Fruit fly (Drosophila melanogaster) whole organism, embryonic: Measurements from ENCODE around the gene Acp26Aa.

Experiments
- Adf1 ChIP-seq: fragments of 200-800 bp; sonication (Bioruptor generic); IDR thresholded peaks from 2 replicates; pipeline ENCODE4 v1.3.6; 2022; ENCODE audit warnings: missing biosample characterization, missing genetic modification characterization
- Bteb2 ChIP-seq: fragments of 200-800 bp; sonication (Bioruptor generic); optimal IDR thresholded peaks from 2 replicates; lab custom pipeline; 2016; ENCODE audit warnings: missing biosample characterization, missing genetic modification characterization
- CG10543 ChIP-seq: fragments of 200-800 bp; sonication (Bioruptor generic); optimal IDR thresholded peaks from 3 replicates; lab custom pipeline; 2017; ENCODE audit warnings: missing biosample characterization, mild to moderate bottlenecking, missing genetic modification characterization, moderate library complexity
- CG11093 ChIP-seq: fragments of 200-800 bp; sonication (Bioruptor generic); IDR thresholded peaks from 3 replicates; pipeline ENCODE4 v1.3.6; 2022; ENCODE audit warnings: missing biosample characterization, missing genetic modification characterization
- CG11560 ChIP-seq: fragments of 200-800 bp; sonication (Bioruptor generic); IDR thresholded peaks from 3 replicates; pipeline ENCODE4 v1.3.6; 2022; ENCODE audit warnings: missing biosample characterization, missing genetic modification characterization
- CG11723 ChIP-seq: fragments of 200-800 bp; sonication (Bioruptor generic); optimal IDR thresholded peaks from 2 replicates; lab custom pipeline; 2017; ENCODE audit warnings: missing biosample characterization, mild to moderate bottlenecking, missing genetic modification characterization
- CG12744 ChIP-seq: fragments of 200-800 bp; sonication (Bioruptor generic); optimal IDR thresholded peaks from 2 replicates; lab custom pipeline; 2016; ENCODE audit warnings: missing biosample characterization, missing genetic modification characterization
- CG13775 ChIP-seq: fragments of 200-800 bp; sonication (Bioruptor generic); optimal IDR thresholded peaks from 3 replicates; lab custom pipeline; 2017; ENCODE audit warnings: missing biosample characterization, mild to moderate bottlenecking, missing genetic modification characterization
- CG14860 ChIP-seq: fragments of 200-800 bp; sonication (Bioruptor generic); IDR thresholded peaks from 3 replicates; pipeline ENCODE4 v1.3.6; 2022; ENCODE audit warnings: missing biosample characterization, missing genetic modification characterization; ENCODE audit not compliant: partially characterized antibody
- CG15479 ChIP-seq: fragments of 200-800 bp; sonication (Bioruptor generic); optimal IDR thresholded peaks from 3 replicates; lab custom pipeline; 2019; ENCODE audit warnings: missing biosample characterization, mild to moderate bottlenecking, missing genetic modification characterization, moderate library complexity
- CG2875 ChIP-seq: fragments of 200-800 bp; sonication (Bioruptor generic); optimal IDR thresholded peaks from 2 replicates; lab custom pipeline; 2017; ENCODE audit warnings: missing biosample characterization, mild to moderate bottlenecking, missing genetic modification characterization, missing genetic modification reagents
- CG31365 ChIP-seq: fragments of 200-800 bp; sonication (Bioruptor generic); optimal IDR thresholded peaks from 2 replicates; lab custom pipeline; 2018; ENCODE audit warnings: missing biosample characterization, mild to moderate bottlenecking, missing genetic modification characterization
- CG32772 ChIP-seq: fragments of 200-800 bp; sonication (Bioruptor generic); IDR thresholded peaks from 2 replicates; pipeline ENCODE4 v1.3.6; 2022; ENCODE audit warnings: missing biosample characterization, missing genetic modification characterization
- CG4617 ChIP-seq: fragments of 200-800 bp; sonication (Bioruptor generic); optimal IDR thresholded peaks from 3 replicates; lab custom pipeline; 2016; ENCODE audit warnings: missing biosample characterization, missing genetic modification characterization, borderline replicate concordance
- CG5953 ChIP-seq: fragments of 200-800 bp; sonication (Bioruptor generic); IDR thresholded peaks from 2 replicates; pipeline ENCODE4 v1.3.6; 2022; ENCODE audit warnings: missing biosample characterization, missing genetic modification characterization
- CG6272 ChIP-seq: fragments of 200-800 bp; sonication (Bioruptor generic); IDR thresholded peaks from 2 replicates; pipeline ENCODE4 v1.3.6; 2022; ENCODE audit warnings: missing biosample characterization, missing genetic modification characterization
- CG7372 ChIP-seq: fragments of 200-800 bp; sonication (Bioruptor generic); IDR thresholded peaks from 2 replicates; pipeline ENCODE4 v1.3.6; 2022; ENCODE audit warnings: missing biosample characterization, missing genetic modification characterization
- CG7987 ChIP-seq: fragments of 200-800 bp; sonication (Bioruptor generic); optimal IDR thresholded peaks from 2 replicates; lab custom pipeline; 2018; ENCODE audit warnings: missing biosample characterization, mild to moderate bottlenecking, missing genetic modification characterization, moderate library complexity
- D19A ChIP-seq: fragments of 200-800 bp; optimal IDR thresholded peaks from 3 replicates; lab custom pipeline; 2019; ENCODE audit warnings: missing biosample characterization, mild to moderate bottlenecking, missing genetic modification characterization, moderate library complexity
- Eip74EF ChIP-seq, 2 experiments: fragments of 200-800 bp in 1 of 2; fragments of >200 bp in 1 of 2; sonication (Bioruptor generic) in 1 of 2; optimal IDR thresholded peaks; 2 replicates each; lab custom pipeline; 2017 to 2019; ENCODE audit warnings: missing biosample characterization in 2 of 2, missing genetic modification characterization in 2 of 2, mild to moderate bottlenecking in 1 of 2, moderate library complexity in 1 of 2
- Fer1 ChIP-seq: fragments of 200-800 bp; sonication (Bioruptor generic); optimal IDR thresholded peaks from 2 replicates; lab custom pipeline; 2017; ENCODE audit warnings: missing biosample characterization, mild to moderate bottlenecking, missing genetic modification characterization
- Fer3 ChIP-seq: fragments of 200-800 bp; sonication (Bioruptor generic); optimal IDR thresholded peaks from 2 replicates; lab custom pipeline; 2018; ENCODE audit warnings: missing biosample characterization, mild to moderate bottlenecking, missing genetic modification characterization, moderate library complexity
- Hr3 ChIP-seq: fragments of 200-800 bp; sonication (Bioruptor generic); optimal IDR thresholded peaks from 3 replicates; lab custom pipeline; 2016; ENCODE audit warnings: missing biosample characterization, missing genetic modification characterization
- Jarid2 ChIP-seq: fragments of 200-800 bp; sonication (Bioruptor generic); optimal IDR thresholded peaks from 3 replicates; lab custom pipeline; 2017; ENCODE audit warnings: mild to moderate bottlenecking, missing biosample characterization, missing genetic modification reagents, missing genetic modification characterization
- Meics ChIP-seq: fragments of 200-800 bp; sonication (Bioruptor generic); optimal IDR thresholded peaks from 2 replicates; lab custom pipeline; 2017; ENCODE audit warnings: missing biosample characterization, mild to moderate bottlenecking, missing genetic modification characterization
- Nf-YB ChIP-seq: fragments of 200-800 bp; sonication (Bioruptor generic); optimal IDR thresholded peaks from 3 replicates; lab custom pipeline; 2019; ENCODE audit warnings: missing biosample characterization, mild to moderate bottlenecking, missing genetic modification characterization, moderate library complexity
- Oaz ChIP-seq: fragments of 200-800 bp; sonication (Bioruptor generic); IDR thresholded peaks from 2 replicates; pipeline ENCODE4 v1.3.6; 2022; ENCODE audit warnings: missing biosample characterization, missing genetic modification characterization
- amos ChIP-seq: fragments of 200-800 bp; sonication (Bioruptor generic); IDR thresholded peaks from 2 replicates; pipeline ENCODE4 v1.3.6; 2022; ENCODE audit warnings: missing biosample characterization, missing genetic modification characterization; ENCODE audit not compliant: partially characterized antibody
- az2 ChIP-seq: fragments of 200-800 bp; sonication (Bioruptor generic); optimal IDR thresholded peaks from 3 replicates; lab custom pipeline; 2016; ENCODE audit warnings: missing biosample characterization, missing genetic modification characterization
- bcd ChIP-seq: fragments of 200-800 bp; sonication (Bioruptor generic); optimal IDR thresholded peaks from 2 replicates; lab custom pipeline; 2017; ENCODE audit warnings: missing biosample characterization, mild to moderate bottlenecking, missing genetic modification characterization
- bsh ChIP-seq, 2 experiments: fragments of 200-800 bp; sonication (Bioruptor generic); optimal IDR thresholded peaks; 2 replicates each; lab custom pipeline; 2017 to 2018; ENCODE audit warnings: mild to moderate bottlenecking in 2 of 2, missing biosample characterization in 2 of 2, missing genetic modification characterization in 2 of 2, moderate library complexity in 1 of 2
- caup ChIP-seq: fragments of 200-800 bp; sonication (Bioruptor generic); optimal IDR thresholded peaks from 3 replicates; lab custom pipeline; 2017; ENCODE audit warnings: missing biosample characterization, mild to moderate bottlenecking, missing genetic modification characterization, moderate library complexity; ENCODE audit not compliant: severe bottlenecking
- cg ChIP-seq: fragments of 200-800 bp; sonication (Bioruptor generic); optimal IDR thresholded peaks from 3 replicates; lab custom pipeline; 2019; ENCODE audit warnings: missing biosample characterization, mild to moderate bottlenecking, missing genetic modification characterization, moderate library complexity
- chm ChIP-seq: fragments of 200-800 bp; sonication (Bioruptor generic); IDR thresholded peaks from 2 replicates; pipeline ENCODE4 v1.3.6; 2022; ENCODE audit warnings: missing biosample characterization, missing genetic modification characterization
- ci ChIP-seq: fragments of 200-800 bp; sonication (Bioruptor generic); IDR thresholded peaks from 3 replicates; pipeline ENCODE4 v1.3.6; 2022; ENCODE audit warnings: missing biosample characterization, missing genetic modification characterization
- corto ChIP-seq: fragments of 200-800 bp; sonication (Bioruptor generic); optimal IDR thresholded peaks from 2 replicates; lab custom pipeline; 2016; ENCODE audit warnings: missing biosample characterization, mild to moderate bottlenecking, missing genetic modification characterization, moderate library complexity
- dmrt99B ChIP-seq: fragments of 200-800 bp; sonication (Bioruptor generic); optimal IDR thresholded peaks from 2 replicates; lab custom pipeline; 2018; ENCODE audit warnings: missing biosample characterization, mild to moderate bottlenecking, missing genetic modification characterization, moderate library complexity
- gce ChIP-seq: fragments of 200-800 bp; sonication (Bioruptor generic); IDR thresholded peaks from 3 replicates; pipeline ENCODE4 v1.3.6; 2022; ENCODE audit warnings: missing biosample characterization, missing genetic modification characterization
- insv ChIP-seq, 2 experiments: fragments of 200-800 bp; sonication (Bioruptor generic); optimal IDR thresholded peaks; 3 replicates each; lab custom pipeline; 2016 to 2018; ENCODE audit warnings: missing biosample characterization in 2 of 2, missing genetic modification characterization in 2 of 2
- kah ChIP-seq: fragments of 200-800 bp; sonication (Bioruptor generic); optimal IDR thresholded peaks from 2 replicates; lab custom pipeline; 2018; ENCODE audit warnings: missing biosample characterization, mild to moderate bottlenecking, missing genetic modification characterization
- kni ChIP-seq: fragments of 200-800 bp; sonication (Bioruptor generic); optimal IDR thresholded peaks from 3 replicates; lab custom pipeline; 2017; ENCODE audit warnings: mild to moderate bottlenecking, missing biosample characterization, missing genetic modification reagents, missing genetic modification characterization
- p53 ChIP-seq: fragments of 200-800 bp; sonication (Bioruptor generic); optimal IDR thresholded peaks from 2 replicates; lab custom pipeline; 2016; ENCODE audit warnings: missing biosample characterization, missing genetic modification characterization
- phol ChIP-seq: fragments of 200-800 bp; sonication (Bioruptor generic); optimal IDR thresholded peaks from 3 replicates; lab custom pipeline; 2018; ENCODE audit warnings: missing biosample characterization, mild to moderate bottlenecking, missing genetic modification characterization, moderate library complexity
- pnt ChIP-seq: fragments of 200-800 bp; sonication (Bioruptor generic); optimal IDR thresholded peaks from 3 replicates; lab custom pipeline; 2016; ENCODE audit warnings: missing biosample characterization, missing genetic modification characterization
- ranshi ChIP-seq: fragments of 200-800 bp; sonication (Bioruptor generic); IDR thresholded peaks from 2 replicates; pipeline ENCODE4 v1.3.6; 2022; ENCODE audit warnings: missing biosample characterization, missing genetic modification characterization
- shn ChIP-seq: fragments of 200-800 bp; sonication (Bioruptor generic); optimal IDR thresholded peaks from 3 replicates; lab custom pipeline; 2016; ENCODE audit warnings: missing biosample characterization, missing genetic modification characterization
- sug ChIP-seq: fragments of 200-800 bp; optimal IDR thresholded peaks from 2 replicates; lab custom pipeline; 2019; ENCODE audit warnings: missing biosample characterization, mild to moderate bottlenecking, missing genetic modification characterization, moderate library complexity
- tna ChIP-seq: fragments of 200-800 bp; sonication (Bioruptor generic); IDR thresholded peaks from 2 replicates; pipeline ENCODE4 v1.3.6; 2022; ENCODE audit warnings: missing biosample characterization, missing genetic modification characterization; ENCODE audit not compliant: partially characterized antibody
- zen ChIP-seq: fragments of 200-800 bp; sonication (Bioruptor generic); optimal IDR thresholded peaks from 3 replicates; lab custom pipeline; 2018; ENCODE audit warnings: missing biosample characterization, mild to moderate bottlenecking, missing genetic modification characterization, moderate library complexity

Acp26Aa gene

DNA sequence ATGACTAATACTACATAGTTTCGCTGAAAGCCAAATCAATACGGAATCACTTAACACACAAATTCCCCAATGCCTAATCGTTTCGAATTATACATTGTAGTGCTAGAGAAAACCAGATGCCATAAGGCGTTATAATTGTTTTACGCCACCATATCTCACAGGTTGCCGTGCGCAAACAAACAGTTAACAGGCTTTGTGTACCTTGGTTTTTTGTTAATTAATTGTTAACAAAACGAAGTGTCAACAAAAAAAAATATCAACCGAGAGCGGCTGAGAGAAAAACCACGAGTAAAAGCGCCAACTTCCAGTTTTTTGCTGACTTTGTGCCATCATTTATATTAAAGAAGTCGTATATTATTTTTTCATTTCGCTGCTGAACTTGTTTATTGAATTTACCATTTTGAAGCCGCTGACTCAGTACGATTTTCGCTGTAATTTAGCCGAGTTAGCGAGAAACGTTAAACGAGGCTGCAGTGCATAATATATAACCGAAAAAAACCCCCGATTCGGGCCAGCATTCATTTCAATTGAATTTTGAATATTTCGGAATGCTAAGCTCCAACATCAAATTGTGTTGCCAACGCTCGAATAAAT lies 17.1 kb downstream of the Acp26Aa start (continued):
- TF ChIP-seq dmrt99B (tag; lab: Kevin White, UChicago) (peak; percentile 20), CG5953 (peak; percentile 38; the same call in 1 of the 2 replicates), corto (no peak), shn (no peak), Oaz (GFP tag; lab: Robert Waterston, UW) (no peak), tna (GFP tag; lab: Robert Waterston, UW) (no peak), kni (GFP tag; lab: Kevin White, UChicago) (no peak), bcd (GFP tag; lab: Kevin White, UChicago) (peak; percentile 25), CG31365 (tag; lab: Kevin White, UChicago) (peak; percentile 39), CG4617 (GFP tag; lab: Kevin White, UChicago) (no peak), CG11560 (no peak), kah (GFP tag; lab: Kevin White, UChicago) (no peak), az2 (GFP tag; lab: Kevin White, UChicago) (no peak), chm (GFP tag; lab: Robert Waterston, UW) (no peak), CG7987 (GFP tag; lab: Kevin White, UChicago) (peak; percentile 67), Jarid2 (GFP tag; lab: Kevin White, UChicago) (no peak), p53 (no peak), Fer1 (peak; percentile 75), CG10543 (GFP tag; lab: Kevin White, UChicago) (peak; percentile 63), ci (GFP tag; lab: Robert Waterston, UW) (no peak), CG12744 (no peak), zen (tag; lab: Kevin White, UChicago) (no peak), phol (tag; lab: Kevin White, UChicago) (no peak), Nf-YB (GFP tag; lab: Kevin White, UChicago) (no peak), Fer3 (tag; lab: Kevin White, UChicago) (peak; percentile 60), Meics (GFP tag; lab: Kevin White, UChicago) (peak; percentile 66), gce (peak; percentile 30; the same call in 1 of the 3 replicates), caup (GFP tag; lab: Kevin White, UChicago) (peak; percentile 77), Bteb2 (GFP tag; lab: Kevin White, UChicago) (no peak), CG13775 (GFP tag; lab: Kevin White, UChicago) (peak; percentile 15), ranshi (0 out of 2 replicates have a peak, but pooled peaks have one; percentile 17), Eip74EF (GFP tag; optimal IDR thresholded peaks at IDR 0.05; lab: Kevin White, UChicago) (peak in 1 of 2 experiments; percentile 6), CG6272 (GFP tag; lab: Robert Waterston, UW) (no peak), CG11723 (GFP tag; lab: Kevin White, UChicago) (peak; percentile 1), CG11093 (GFP tag; lab: Robert Waterston, UW) (no peak), CG32772 (no peak), D19A (tag; lab: Kevin White, UChicago) (no peak), sug (tag; lab: Kevin White, UChicago) (peak; percentile 34), CG14860 (GFP tag; lab: Robert Waterston, UW) (no peak), pnt (GFP tag; lab: Kevin White, UChicago) (no peak), bsh (GFP tag; optimal IDR thresholded peaks at IDR 0.05; lab: Kevin White, UChicago) (no peak), CG7372 (GFP tag; lab: Robert Waterston, UW) (no peak), CG2875 (GFP tag; lab: Kevin White, UChicago) (peak; percentile 1), insv (GFP tag; optimal IDR thresholded peaks at IDR 0.05; lab: Kevin White, UChicago) (no peak), cg (GFP tag; lab: Kevin White, UChicago) (no peak), amos (GFP tag; lab: Robert Waterston, UW) (no peak), CG15479 (GFP tag; lab: Kevin White, UChicago) (no peak), Hr3 (GFP tag; lab: Kevin White, UChicago) (no peak), Adf1 (GFP tag; lab: Robert Waterston, UW) (no peak)
